Fruit fly (Drosophila melanogaster): ENCODE data around the gene eIF4E1.

The eIF4E1 gene

DNA sequence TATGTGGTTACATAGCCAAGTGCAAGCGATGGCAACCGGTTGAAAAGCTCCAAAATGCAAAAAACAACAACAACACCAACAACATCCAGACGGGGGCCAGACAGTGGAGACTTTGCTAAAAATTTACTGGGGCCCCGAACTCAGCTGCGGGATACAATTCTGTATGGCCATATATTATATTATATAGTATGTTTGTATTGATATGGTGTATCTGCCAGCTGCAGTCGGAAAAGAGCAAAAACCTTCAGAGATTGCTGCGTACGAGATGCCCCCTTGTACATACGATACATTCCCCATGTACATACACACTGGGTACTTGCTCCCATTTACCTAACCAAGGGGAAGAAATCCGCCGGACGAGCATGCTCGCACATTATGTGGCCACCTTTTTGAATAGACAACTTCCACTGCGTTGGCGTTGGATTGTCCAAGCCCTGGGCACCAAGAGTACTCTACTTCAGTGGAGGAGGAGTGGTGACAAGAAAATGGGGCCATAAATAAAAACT lies 21.9 kb downstream of the eIF4E1 start:
- TF ChIP-seq woc (GFP tag; optimal IDR thresholded peaks at IDR 0.05) (peak; percentile 6), CG9705 (GFP tag; optimal IDR thresholded peaks at IDR 0.05) (peak; percentile 39), Rel (GFP tag; optimal IDR thresholded peaks at IDR 0.05) (no peak), Rel (tag; optimal IDR thresholded peaks at IDR 0.05) (peak; percentile 70), lola (GFP tag; optimal IDR thresholded peaks at IDR 0.05) (no peak), HLH106 (tag; optimal IDR thresholded peaks at IDR 0.05) (peak; percentile 7), Sp1 (GFP tag; optimal IDR thresholded peaks at IDR 0.05) (peak; percentile 36), sv (GFP tag; optimal IDR thresholded peaks at IDR 0.05) (no peak), dl (GFP tag; optimal IDR thresholded peaks at IDR 0.05; ENCODE audit: insufficient read depth in 1 of 2, partially characterized antibody in 2 of 2) (peak in 1 of 2 experiments; percentile 22)

dm6 chr3L:9379484-9380343 lies 22.5 kb downstream of the eIF4E1 start, which contains the start of gene Hsp67Ba:
Hsp67Ba (minus strand) TSS chr3L:9379534.
- TF ChIP-seq CrebA (GFP tag; optimal IDR thresholded peaks at IDR 0.05; ENCODE audit: borderline replicate concordance) (peak; percentile 51), GATAd (GFP tag; optimal IDR thresholded peaks at IDR 0.05) (no peak), woc (GFP tag; optimal IDR thresholded peaks at IDR 0.05) (peak; percentile 11), usp (GFP tag; optimal IDR thresholded peaks at IDR 0.05) (no peak), psq (GFP tag; optimal IDR thresholded peaks at IDR 0.05) (peak; percentile 49), fru (GFP tag; optimal IDR thresholded peaks at IDR 0.05) (peak; percentile 22), dsf (GFP tag; optimal IDR thresholded peaks at IDR 0.05; ENCODE audit: borderline replicate concordance) (no peak), Dif (GFP tag; optimal IDR thresholded peaks at IDR 0.05; ENCODE audit: partially characterized antibody) (peak; percentile 51), Jra (GFP tag; optimal IDR thresholded peaks at IDR 0.05) (no peak), Rel (GFP tag; optimal IDR thresholded peaks at IDR 0.05) (no peak), Rel (tag; optimal IDR thresholded peaks at IDR 0.05) (no peak), Hr83 (GFP tag; optimal IDR thresholded peaks at IDR 0.05; ENCODE audit: poor library complexity, severe bottlenecking) (peak; percentile 26)

DNA sequence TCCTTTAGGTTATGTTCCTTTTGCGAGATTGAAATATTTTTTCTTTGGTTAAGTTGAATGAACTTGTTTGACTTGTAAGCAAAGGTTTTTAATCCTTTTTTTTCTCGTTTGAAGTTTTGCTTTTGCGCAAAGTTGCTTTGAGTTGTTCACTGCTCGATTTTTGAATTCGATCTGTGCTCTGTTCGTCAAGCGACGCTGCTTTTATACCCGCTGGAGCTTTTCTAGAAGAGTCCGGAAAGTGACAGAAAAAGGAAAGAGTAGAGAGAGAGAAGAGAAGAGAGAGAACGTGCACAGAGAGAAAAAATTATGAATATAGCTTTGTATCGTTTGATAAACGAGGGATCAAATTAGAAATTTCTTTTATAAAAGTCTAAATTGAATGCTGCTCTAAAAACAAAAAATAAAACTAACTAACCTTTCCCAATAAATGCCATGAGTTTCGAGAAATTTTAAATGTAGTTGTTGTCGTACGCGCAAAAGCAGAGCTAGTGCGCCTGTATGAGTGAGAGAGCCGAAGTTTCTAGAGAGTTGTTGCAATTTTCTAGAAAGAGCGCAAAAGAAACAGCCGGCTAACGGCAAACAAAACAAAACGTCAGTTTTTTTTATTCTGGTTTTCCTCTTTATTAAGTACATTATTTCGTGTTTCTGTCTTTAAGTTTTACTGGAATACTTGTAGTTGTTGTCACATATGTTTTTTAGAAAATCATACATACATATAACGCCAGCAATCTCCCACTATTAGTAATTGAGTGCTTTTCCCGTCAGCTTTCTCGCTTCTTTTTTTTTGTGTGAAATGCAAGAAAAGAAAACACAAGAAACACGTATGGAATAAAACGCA lies 24.8 kb downstream of the eIF4E1 start, which contains the start of gene Hsp26:
Hsp26 (minus strand) TSS at position 230 of the 838 bp plus-strand sequence.
- TF ChIP-seq woc (GFP tag; optimal IDR thresholded peaks at IDR 0.05): peak; percentile 92
- TF ChIP-seq br (GFP tag; optimal IDR thresholded peaks at IDR 0.05): peak; percentile 95
- peak; percentile 0 for TF ChIP-seq Rel (GFP tag; optimal IDR thresholded peaks at IDR 0.05)
- peak; percentile 52 for TF ChIP-seq Rel (tag; optimal IDR thresholded peaks at IDR 0.05)
- TF ChIP-seq Dfd (GFP tag; optimal IDR thresholded peaks at IDR 0.05): no peak
- TF ChIP-seq jim (GFP tag; optimal IDR thresholded peaks at IDR 0.05): peak; percentile 79
- TF ChIP-seq OdsH (GFP tag; optimal IDR thresholded peaks at IDR 0.05): peak; percentile 96
- TF ChIP-seq rgr (GFP tag; optimal IDR thresholded peaks at IDR 0.05): peak; percentile 96
- TF ChIP-seq GATAd (GFP tag; optimal IDR thresholded peaks at IDR 0.05): no peak
- no peak for TF ChIP-seq N (GFP tag; optimal IDR thresholded peaks at IDR 0.05)
- no peak for TF ChIP-seq lola (GFP tag; optimal IDR thresholded peaks at IDR 0.05)
- peak; percentile 97 for TF ChIP-seq brk (GFP tag; optimal IDR thresholded peaks at IDR 0.05)
- no peak for TF ChIP-seq pan (optimal IDR thresholded peaks at IDR 0.05)
- TF ChIP-seq dl (GFP tag; optimal IDR thresholded peaks at IDR 0.05; ENCODE audit: insufficient read depth in 1 of 2, partially characterized antibody in 2 of 2): peak; percentile 23 to 25
- TF ChIP-seq dsf (GFP tag; optimal IDR thresholded peaks at IDR 0.05; ENCODE audit: borderline replicate concordance): peak; percentile 59
- TF ChIP-seq h (GFP tag; optimal IDR thresholded peaks at IDR 0.05): peak; percentile 97
- TF ChIP-seq Myc (optimal IDR thresholded peaks at IDR 0.05): no peak
- peak; percentile 52 to 94 for TF ChIP-seq foxo (GFP tag; optimal IDR thresholded peaks at IDR 0.05)
- peak; percentile 86 for TF ChIP-seq CG32264 (GFP tag; optimal IDR thresholded peaks at IDR 0.05)
- peak; percentile 87 for TF ChIP-seq Jra (GFP tag; optimal IDR thresholded peaks at IDR 0.05)
- TF ChIP-seq usp (GFP tag; optimal IDR thresholded peaks at IDR 0.05): no peak
- peak; percentile 95 for TF ChIP-seq fru (GFP tag; optimal IDR thresholded peaks at IDR 0.05)
- TF ChIP-seq sage (GFP tag; optimal IDR thresholded peaks at IDR 0.05): peak; percentile 89
- TF ChIP-seq CrebA (GFP tag; optimal IDR thresholded peaks at IDR 0.05; ENCODE audit: borderline replicate concordance): no peak
- TF ChIP-seq CG9705 (GFP tag; optimal IDR thresholded peaks at IDR 0.05): no peak
- peak; percentile 60 for TF ChIP-seq dmrt93B (GFP tag; optimal IDR thresholded peaks at IDR 0.05)
- TF ChIP-seq Mio (GFP tag; optimal IDR thresholded peaks at IDR 0.05): peak; percentile 30
- no peak for TF ChIP-seq Hr78 (GFP tag; optimal IDR thresholded peaks at IDR 0.05)
- TF ChIP-seq Vsx2 (GFP tag; optimal IDR thresholded peaks at IDR 0.05; ENCODE audit: partially characterized antibody): peak; percentile 67
- peak; percentile 94 for TF ChIP-seq psq (GFP tag; optimal IDR thresholded peaks at IDR 0.05)
- peak; percentile 66 for TF ChIP-seq Dif (GFP tag; optimal IDR thresholded peaks at IDR 0.05; ENCODE audit: partially characterized antibody)
- TF ChIP-seq sv (GFP tag; optimal IDR thresholded peaks at IDR 0.05): peak; percentile 75
- peak; percentile 84 for TF ChIP-seq HLH106 (tag; optimal IDR thresholded peaks at IDR 0.05)
- no peak for TF ChIP-seq Abd-B (GFP tag; optimal IDR thresholded peaks at IDR 0.05)
- peak; percentile 6 for TF ChIP-seq Hr83 (GFP tag; optimal IDR thresholded peaks at IDR 0.05; ENCODE audit: poor library complexity, severe bottlenecking)
- peak; percentile 93 for TF ChIP-seq Hnf4 (GFP tag; optimal IDR thresholded peaks at IDR 0.05)
- no peak for TF ChIP-seq tai (GFP tag; optimal IDR thresholded peaks at IDR 0.05)
- TF ChIP-seq ey (GFP tag; optimal IDR thresholded peaks at IDR 0.05): peak; percentile 96
- peak; percentile 89 for TF ChIP-seq Sp1 (GFP tag; optimal IDR thresholded peaks at IDR 0.05)
